Fruit fly (Drosophila melanogaster) whole organism, adult: ENCODE results near the gene RpL35.

ENCODE experiments used
- CG11617 ChIP-seq: fragments of 200-800 bp; sonication (Bioruptor generic); optimal IDR thresholded peaks from 2 replicates; lab custom pipeline; 2017; ENCODE audit warnings: mild to moderate bottlenecking, missing biosample characterization, missing genetic modification reagents, missing genetic modification characterization
- CG12768 ChIP-seq: fragments of 200-800 bp; sonication (Bioruptor generic); optimal IDR thresholded peaks from 2 replicates; lab custom pipeline; 2017; ENCODE audit warnings: missing biosample characterization, missing genetic modification characterization, mild to moderate bottlenecking, moderate library complexity, missing genetic modification reagents
- CG1620 ChIP-seq: fragments of 200-800 bp; sonication (Bioruptor generic); optimal IDR thresholded peaks from 2 replicates; lab custom pipeline; 2016; ENCODE audit warnings: missing biosample characterization, missing genetic modification characterization
- CG33017 ChIP-seq: fragments of 200-800 bp; sonication (Bioruptor generic); optimal IDR thresholded peaks from 2 replicates; lab custom pipeline; 2018; ENCODE audit warnings: missing biosample characterization, mild to moderate bottlenecking, missing genetic modification characterization, moderate library complexity
- CG7045 ChIP-seq: fragments of 200-800 bp; sonication (Bioruptor generic); optimal IDR thresholded peaks from 2 replicates; lab custom pipeline; 2017; ENCODE audit warnings: missing biosample characterization, mild to moderate bottlenecking, missing genetic modification characterization
- Crg-1 ChIP-seq: fragments of 200-800 bp; sonication (Bioruptor generic); optimal IDR thresholded peaks from 2 replicates; lab custom pipeline; 2016; ENCODE audit warnings: missing biosample characterization, missing genetic modification characterization
- Mnt ChIP-seq: fragments of 200-800 bp; sonication (Bioruptor generic); optimal IDR thresholded peaks from 2 replicates; lab custom pipeline; 2016; ENCODE audit warnings: missing biosample characterization, mild to moderate bottlenecking, missing genetic modification characterization
- cnc ChIP-seq, 2 experiments: fragments of >200 bp; optimal IDR thresholded peaks; 2 replicates each; lab custom pipeline; 2017
- kay ChIP-seq: fragments of 200-800 bp; sonication (Bioruptor generic); peaks from one replicate; lab custom pipeline; 2016; ENCODE audit warnings: missing biosample characterization, missing genetic modification characterization, borderline replicate concordance
- ovo ChIP-seq: fragments of 200-800 bp; sonication (Bioruptor generic); optimal IDR thresholded peaks from 2 replicates; lab custom pipeline; 2016; ENCODE audit warnings: missing biosample characterization, missing genetic modification characterization

- TF ChIP-seq CG7045 (no peak), Mnt (no peak), CG1620 (GFP tag; lab: Kevin White, UChicago) (no peak), cnc (optimal IDR thresholded peaks at IDR 0.05; lab: Kevin White, UChicago) (no peak), Crg-1 (GFP tag; lab: Kevin White, UChicago) (no peak), CG12768 (GFP tag; lab: Kevin White, UChicago) (no peak), kay (GFP tag; lab: Kevin White, UChicago) (no peak), CG11617 (no peak), ovo (GFP tag; lab: Kevin White, UChicago) (no peak), CG33017 (tag; lab: Kevin White, UChicago) (no peak)
Observed at dm6 chrX:5714786-5715185, 42.6 kb downstream of the RpL35 start.
